Fruit fly (Drosophila melanogaster) Kc167 (cell line): ENCODE measurements around the gene IntS11.

Experiments
- Myc ChIP-seq: fragments of >200 bp; optimal IDR thresholded peaks from 2 replicates; lab custom pipeline; 2017; ENCODE audit warnings: missing external identifiers
- Sin3A ChIP-seq: fragments of >200 bp; optimal IDR thresholded peaks from 2 replicates; lab custom pipeline; 2018; ENCODE audit warnings: missing external identifiers
- insv ChIP-seq: fragments of >200 bp; optimal IDR thresholded peaks from 3 replicates; lab custom pipeline; 2018; ENCODE audit warnings: missing external identifiers
- psq ChIP-seq: fragments of >200 bp; optimal IDR thresholded peaks from 2 replicates; lab custom pipeline; 2017; ENCODE audit warnings: missing external identifiers

dm6 chr3R:29724745-29725144 lies 20.4 kb upstream of the IntS11 start, which contains the start of the genes Naa40 and CG18731:
- TF ChIP-seq Sin3A (no peak), insv (lab: Kevin White, UChicago) (no peak), psq (lab: Kevin White, UChicago) (no peak), Myc (lab: Kevin White, UChicago) (no peak)
